Fruit fly (Drosophila melanogaster): ENCODE measurements around the gene CG2604.

CG2604 gene

dm6 chr3R:5217278-5217714 is 5.9 kb downstream of the CG2604 start, which contains the start of gene cno (continued):
- peak; percentile 36 for TF ChIP-seq her (GFP tag; optimal IDR thresholded peaks at IDR 0.05)
- no peak for TF ChIP-seq Deaf1 (tag; optimal IDR thresholded peaks at IDR 0.05)
- TF ChIP-seq prd (optimal IDR thresholded peaks at IDR 0.05): no peak
- TF ChIP-seq prd (GFP tag; IDR thresholded peaks at IDR 0.05): 0 out of 3 replicates have a peak, but pooled peaks have one; percentile 21
- peak; percentile 41 for TF ChIP-seq CTCF (GFP tag; optimal IDR thresholded peaks at IDR 0.05)
- TF ChIP-seq CG2712 (tag; optimal IDR thresholded peaks at IDR 0.05): peak; percentile 43
- no peak for TF ChIP-seq sima (GFP tag; optimal IDR thresholded peaks at IDR 0.05)
- no peak for TF ChIP-seq odd (GFP tag; optimal IDR thresholded peaks at IDR 0.05)
- TF ChIP-seq oc (tag; optimal IDR thresholded peaks at IDR 0.05): no peak
- TF ChIP-seq CG12942 (GFP tag; optimal IDR thresholded peaks at IDR 0.05): no peak
- TF ChIP-seq fd102C (GFP tag; optimal IDR thresholded peaks at IDR 0.05): no peak
- no peak for TF ChIP-seq dmrt11E (tag; optimal IDR thresholded peaks at IDR 0.05)
- peak; percentile 64 for TF ChIP-seq CG13287 (GFP tag; IDR thresholded peaks at IDR 0.05; ENCODE audit: partially characterized antibody)
- peak; percentile 24 for TF ChIP-seq Nf-YC (tag; optimal IDR thresholded peaks at IDR 0.05)
- TF ChIP-seq CG3281 (GFP tag; optimal IDR thresholded peaks at IDR 0.05): no peak
- no peak for TF ChIP-seq wek (GFP tag; optimal IDR thresholded peaks at IDR 0.05)
- TF ChIP-seq Side (GFP tag; optimal IDR thresholded peaks at IDR 0.05): no peak
- no peak for TF ChIP-seq ttk (GFP tag; IDR thresholded peaks at IDR 0.05)
- TF ChIP-seq CG7786 (GFP tag; optimal IDR thresholded peaks at IDR 0.05): no peak
- TF ChIP-seq CG10267 (tag; optimal IDR thresholded peaks at IDR 0.05): peak; percentile 45
- no peak for TF ChIP-seq CG18262 (tag; optimal IDR thresholded peaks at IDR 0.05)
- no peak for TF ChIP-seq cg (GFP tag; optimal IDR thresholded peaks at IDR 0.05)
- TF ChIP-seq CG11504 (tag; optimal IDR thresholded peaks at IDR 0.05): no peak
- peak; percentile 32; the same call in 1 of the 2 replicates for TF ChIP-seq CG9932 (GFP tag; IDR thresholded peaks at IDR 0.05)
- peak; percentile 87 for TF ChIP-seq pita (GFP tag; optimal IDR thresholded peaks at IDR 0.05)
- TF ChIP-seq crp (GFP tag; optimal IDR thresholded peaks at IDR 0.05): no peak
- 0 out of 2 replicates have a peak, but pooled peaks have one; percentile 12 for TF ChIP-seq CG32767 (GFP tag; IDR thresholded peaks at IDR 0.05)
- TF ChIP-seq fd3F (GFP tag; optimal IDR thresholded peaks at IDR 0.05): no peak
- no peak for TF ChIP-seq gsb-n (tag; optimal IDR thresholded peaks at IDR 0.05)
- TF ChIP-seq sqz (GFP tag; optimal IDR thresholded peaks at IDR 0.05): no peak
- TF ChIP-seq CG5953 (GFP tag; IDR thresholded peaks at IDR 0.05): no peak
- TF ChIP-seq abd-A (tag; optimal IDR thresholded peaks at IDR 0.05): no peak
- TF ChIP-seq Dad (GFP tag; optimal IDR thresholded peaks at IDR 0.05): no peak
- peak; percentile 55 for TF ChIP-seq CG7271 (tag; optimal IDR thresholded peaks at IDR 0.05)
- TF ChIP-seq slbo (GFP tag; IDR thresholded peaks at IDR 0.05): peak; percentile 33; the same call in 1 of the 2 replicates
- TF ChIP-seq ATbp (GFP tag; optimal IDR thresholded peaks at IDR 0.05): no peak
- TF ChIP-seq dysf (GFP tag; IDR thresholded peaks at IDR 0.05): no peak
- peak; percentile 46; the same call in 1 of the 3 replicates for TF ChIP-seq Opbp (GFP tag; IDR thresholded peaks at IDR 0.05; ENCODE audit: partially characterized antibody)
- TF ChIP-seq ham (GFP tag; IDR thresholded peaks at IDR 0.05): no peak
- no peak for TF ChIP-seq lola (GFP tag; optimal IDR thresholded peaks at IDR 0.05)
- TF ChIP-seq da (GFP tag; optimal IDR thresholded peaks at IDR 0.05): no peak
- no peak for TF ChIP-seq Poxn (GFP tag; IDR thresholded peaks at IDR 0.05)
- TF ChIP-seq B-H2 (GFP tag; optimal IDR thresholded peaks at IDR 0.05): peak; percentile 26
- no peak for TF ChIP-seq aop (GFP tag; IDR thresholded peaks at IDR 0.05)
- TF ChIP-seq NfI (GFP tag; optimal IDR thresholded peaks at IDR 0.05): no peak
- TF ChIP-seq Dll (GFP tag; IDR thresholded peaks at IDR 0.05; ENCODE audit: partially characterized antibody): no peak
- no peak for TF ChIP-seq YL-1 (GFP tag; optimal IDR thresholded peaks at IDR 0.05)
- TF ChIP-seq Nf-YB (GFP tag; optimal IDR thresholded peaks at IDR 0.05): no peak
- TF ChIP-seq CG11456 (GFP tag; IDR thresholded peaks at IDR 0.05): no peak
- TF ChIP-seq dmrt99B (tag; optimal IDR thresholded peaks at IDR 0.05): no peak
- no peak for TF ChIP-seq CG17359 (tag; optimal IDR thresholded peaks at IDR 0.05)
